Fruit fly (Drosophila melanogaster) whole organism, prepupa: Measurements from ENCODE around the gene CG12011.
A peak's percentile ranks its signal among the peaks of the same experiment; 100 is the strongest.

ENCODE experiments used
- Blimp-1 ChIP-seq: fragments of 200-800 bp; sonication (Bioruptor generic); optimal IDR thresholded peaks from 3 replicates; lab custom pipeline; 2017; ENCODE audit warnings: missing biosample characterization, missing genetic modification characterization, mild to moderate bottlenecking, moderate library complexity, missing genetic modification reagents
- CG10631 ChIP-seq: fragments of 200-800 bp; sonication (Bioruptor generic); optimal IDR thresholded peaks from 2 replicates; lab custom pipeline; 2016; ENCODE audit warnings: missing biosample characterization, missing genetic modification characterization
- CG10669 ChIP-seq: fragments of 200-800 bp; sonication (Bioruptor generic); optimal IDR thresholded peaks from 3 replicates; lab custom pipeline; 2018; ENCODE audit warnings: missing biosample characterization, mild to moderate bottlenecking, missing genetic modification characterization, moderate library complexity
- CG11294 ChIP-seq: fragments of 200-800 bp; sonication (Bioruptor generic); IDR thresholded peaks from 2 replicates; pipeline ENCODE4 v1.3.6; 2022; ENCODE audit warnings: missing biosample characterization, missing genetic modification characterization
- CG11762 ChIP-seq: fragments of 200-800 bp; sonication (Bioruptor generic); optimal IDR thresholded peaks from 3 replicates; lab custom pipeline; 2016; ENCODE audit warnings: missing biosample characterization, missing genetic modification characterization; ENCODE audit not compliant: insufficient read depth
- CG11902 ChIP-seq: fragments of 200-800 bp; sonication (Bioruptor generic); optimal IDR thresholded peaks from 3 replicates; lab custom pipeline; 2016; ENCODE audit warnings: missing biosample characterization, missing genetic modification characterization
- CG15336 ChIP-seq: fragments of 200-800 bp; sonication (Bioruptor generic); IDR thresholded peaks from 2 replicates; pipeline ENCODE4 v1.3.6; 2022; ENCODE audit warnings: missing biosample characterization, missing genetic modification characterization
- CG1621 ChIP-seq: fragments of 200-800 bp; sonication (Bioruptor generic); optimal IDR thresholded peaks from 3 replicates; lab custom pipeline; 2018; ENCODE audit warnings: missing biosample characterization, mild to moderate bottlenecking, missing genetic modification characterization
- CG16779 ChIP-seq: fragments of 200-800 bp; sonication (Bioruptor generic); optimal IDR thresholded peaks from 3 replicates; lab custom pipeline; 2017; ENCODE audit warnings: missing biosample characterization, mild to moderate bottlenecking, missing genetic modification characterization
- CG3032 ChIP-seq: fragments of 200-800 bp; optimal IDR thresholded peaks from 2 replicates; lab custom pipeline; 2019; ENCODE audit warnings: missing biosample characterization, mild to moderate bottlenecking, missing genetic modification characterization, moderate library complexity
- CG31627 ChIP-seq: fragments of 200-800 bp; sonication (Bioruptor generic); optimal IDR thresholded peaks from 3 replicates; lab custom pipeline; 2016; ENCODE audit warnings: missing biosample characterization, missing genetic modification characterization
- CG32006 ChIP-seq: fragments of 200-800 bp; sonication (Bioruptor generic); optimal IDR thresholded peaks from 3 replicates; lab custom pipeline; 2017; ENCODE audit warnings: missing biosample characterization, mild to moderate bottlenecking, missing genetic modification characterization
- CG34406 ChIP-seq: fragments of 200-800 bp; sonication (Bioruptor generic); optimal IDR thresholded peaks from 3 replicates; lab custom pipeline; 2016; ENCODE audit warnings: missing biosample characterization, missing genetic modification characterization
- CG3919 ChIP-seq: fragments of 200-800 bp; sonication (Bioruptor generic); optimal IDR thresholded peaks from 3 replicates; lab custom pipeline; 2016; ENCODE audit warnings: missing biosample characterization, missing genetic modification characterization
- CG4318 ChIP-seq: fragments of 200-800 bp; sonication (Bioruptor generic); optimal IDR thresholded peaks from 3 replicates; lab custom pipeline; 2017; ENCODE audit warnings: missing biosample characterization, mild to moderate bottlenecking, missing genetic modification characterization
- CG6163 ChIP-seq: fragments of 200-800 bp; sonication (Bioruptor generic); IDR thresholded peaks from 3 replicates; pipeline ENCODE4 v1.3.6; 2022; ENCODE audit warnings: missing biosample characterization, missing genetic modification characterization
- CG6276 ChIP-seq: fragments of 200-800 bp; sonication (Bioruptor generic); optimal IDR thresholded peaks from 2 replicates; lab custom pipeline; 2017; ENCODE audit warnings: missing biosample characterization, mild to moderate bottlenecking, missing genetic modification characterization
- CG6792 ChIP-seq: fragments of 200-800 bp; sonication (Bioruptor generic); optimal IDR thresholded peaks from 3 replicates; lab custom pipeline; 2016; ENCODE audit warnings: missing biosample characterization, missing genetic modification characterization
- CG6808 ChIP-seq: fragments of 200-800 bp; sonication (Bioruptor generic); optimal IDR thresholded peaks from 3 replicates; lab custom pipeline; 2017; ENCODE audit warnings: missing biosample characterization, missing genetic modification characterization, mild to moderate bottlenecking, moderate library complexity, missing genetic modification reagents
- CG6854 ChIP-seq: fragments of 200-800 bp; sonication (Bioruptor generic); optimal IDR thresholded peaks from 2 replicates; lab custom pipeline; 2017; ENCODE audit warnings: missing biosample characterization, mild to moderate bottlenecking, missing genetic modification characterization
- CG7368 ChIP-seq: fragments of 200-800 bp; sonication (Bioruptor generic); optimal IDR thresholded peaks from 3 replicates; lab custom pipeline; 2016; ENCODE audit warnings: missing biosample characterization, missing genetic modification characterization
- CG8119 ChIP-seq: fragments of 200-800 bp; sonication (Bioruptor generic); IDR thresholded peaks from 3 replicates; pipeline ENCODE4 v1.3.6; 2022; ENCODE audit warnings: missing biosample characterization, missing genetic modification characterization
- CG8632 ChIP-seq: fragments of 200-800 bp; sonication (Bioruptor generic); optimal IDR thresholded peaks from 3 replicates; lab custom pipeline; 2016; ENCODE audit warnings: missing biosample characterization, missing genetic modification characterization
- CG9139 ChIP-seq: fragments of 200-800 bp; sonication (Bioruptor generic); optimal IDR thresholded peaks from 3 replicates; lab custom pipeline; 2017; ENCODE audit warnings: missing biosample characterization, mild to moderate bottlenecking, missing genetic modification characterization
- Eip75B ChIP-seq: fragments of 200-800 bp; sonication (Bioruptor generic); optimal IDR thresholded peaks from 3 replicates; lab custom pipeline; 2016; ENCODE audit warnings: missing biosample characterization, missing genetic modification characterization
- Eip78C ChIP-seq: fragments of 200-800 bp; sonication (Bioruptor generic); peaks from one replicate; lab custom pipeline; 2016; ENCODE audit warnings: missing biosample characterization, missing genetic modification characterization
- Eip93F ChIP-seq: fragments of 200-800 bp; sonication (Bioruptor generic); optimal IDR thresholded peaks from 2 replicates; lab custom pipeline; 2016; ENCODE audit warnings: missing biosample characterization, mild to moderate bottlenecking, missing genetic modification characterization
- Gug ChIP-seq: fragments of 200-800 bp; sonication (Bioruptor generic); IDR thresholded peaks from 2 replicates; pipeline ENCODE4 v1.3.6; 2022; ENCODE audit warnings: missing biosample characterization, missing genetic modification characterization
- Hr38 ChIP-seq: sonication (Bioruptor generic); optimal IDR thresholded peaks from 2 replicates; lab custom pipeline; 2016; ENCODE audit warnings: missing biosample characterization, missing genetic modification characterization
- Hr39 ChIP-seq: fragments of 200-800 bp; sonication (Bioruptor generic); optimal IDR thresholded peaks from 2 replicates; lab custom pipeline; 2016; ENCODE audit warnings: missing biosample characterization, missing genetic modification characterization
- Hr4 ChIP-seq: fragments of 200-800 bp; sonication (Bioruptor generic); optimal IDR thresholded peaks from 3 replicates; lab custom pipeline; 2016; ENCODE audit warnings: missing biosample characterization, missing genetic modification characterization
- OdsH ChIP-seq: fragments of 200-800 bp; sonication (Bioruptor generic); optimal IDR thresholded peaks from 3 replicates; lab custom pipeline; 2016; ENCODE audit warnings: missing biosample characterization, missing genetic modification characterization
- Smox ChIP-seq: fragments of 200-800 bp; sonication (Bioruptor generic); optimal IDR thresholded peaks from 3 replicates; lab custom pipeline; 2016; ENCODE audit warnings: missing biosample characterization, missing genetic modification characterization
- Sox102F ChIP-seq: fragments of 200-800 bp; sonication (Bioruptor generic); optimal IDR thresholded peaks from 2 replicates; lab custom pipeline; 2016; ENCODE audit warnings: missing biosample characterization, mild to moderate bottlenecking, missing genetic modification characterization
- Sox14 ChIP-seq: fragments of 200-800 bp; sonication (Bioruptor generic); optimal IDR thresholded peaks from 3 replicates; lab custom pipeline; 2016; ENCODE audit warnings: missing biosample characterization, missing genetic modification characterization
- acj6 ChIP-seq: fragments of 200-800 bp; sonication (Bioruptor generic); optimal IDR thresholded peaks from 3 replicates; lab custom pipeline; 2016; ENCODE audit warnings: missing biosample characterization, missing genetic modification characterization
- cyc ChIP-seq: fragments of 200-800 bp; sonication (Bioruptor generic); optimal IDR thresholded peaks from 3 replicates; lab custom pipeline; 2016; ENCODE audit warnings: missing biosample characterization, missing genetic modification characterization
- eg ChIP-seq: fragments of 200-800 bp; sonication (Bioruptor generic); IDR thresholded peaks from 3 replicates; pipeline ENCODE4 v1.3.6; 2022; ENCODE audit warnings: missing biosample characterization, missing genetic modification characterization
- fd85E ChIP-seq: fragments of 200-800 bp; sonication (Bioruptor generic); optimal IDR thresholded peaks from 3 replicates; lab custom pipeline; 2016; ENCODE audit warnings: missing biosample characterization, missing genetic modification characterization
- lz ChIP-seq: fragments of 200-800 bp; sonication (Bioruptor generic); optimal IDR thresholded peaks from 3 replicates; lab custom pipeline; 2016; ENCODE audit warnings: missing biosample characterization, missing genetic modification characterization
- net ChIP-seq: fragments of 200-800 bp; sonication (Bioruptor generic); optimal IDR thresholded peaks from 3 replicates; lab custom pipeline; 2016; ENCODE audit warnings: missing biosample characterization, missing genetic modification characterization
- pdm3 ChIP-seq: fragments of 200-800 bp; sonication (Bioruptor generic); optimal IDR thresholded peaks from 3 replicates; lab custom pipeline; 2016; ENCODE audit warnings: missing biosample characterization, missing genetic modification characterization
- salr ChIP-seq, 2 experiments: fragments of 200-800 bp; sonication (Bioruptor generic); optimal IDR thresholded peaks; 3 replicates each; lab custom pipeline; 2016 to 2018; ENCODE audit warnings: missing biosample characterization in 2 of 2, missing genetic modification characterization in 2 of 2, mild to moderate bottlenecking in 1 of 2
- ss ChIP-seq, 2 experiments: fragments of 200-800 bp; sonication (Bioruptor generic); optimal IDR thresholded peaks; 2 replicates in 1 of 2; 3 replicates in 1 of 2; lab custom pipeline; 2017 to 2018; ENCODE audit warnings: mild to moderate bottlenecking in 2 of 2, missing biosample characterization in 2 of 2, missing genetic modification characterization in 2 of 2, moderate library complexity in 1 of 2
- svp ChIP-seq: fragments of 200-800 bp; sonication (Bioruptor generic); peaks from one replicate; lab custom pipeline; 2016; ENCODE audit warnings: missing biosample characterization, missing genetic modification characterization
- vri ChIP-seq: fragments of 200-800 bp; sonication (Bioruptor generic); optimal IDR thresholded peaks from 3 replicates; lab custom pipeline; 2016; ENCODE audit warnings: missing biosample characterization, mild to moderate bottlenecking, missing genetic modification characterization

Gene CG12011

dm6 chr3L:1739522-1740128 lies 45.2 kb downstream of the CG12011 start:
- TF ChIP-seq CG15336 (0 out of 2 replicates have a peak, but pooled peaks have one; percentile 15), cyc (GFP tag; lab: Kevin White, UChicago) (no peak), svp (GFP tag; lab: Kevin White, UChicago) (peak; percentile 96), CG6276 (GFP tag; lab: Kevin White, UChicago) (peak; percentile 38), Eip75B (GFP tag; lab: Kevin White, UChicago) (no peak), ss (GFP tag; optimal IDR thresholded peaks at IDR 0.05; lab: Kevin White, UChicago) (peak in 1 of 2 experiments; percentile 37), eg (GFP tag; lab: Robert Waterston, UW) (0 out of 3 replicates have a peak, but pooled peaks have one; percentile 16), vri (GFP tag; lab: Kevin White, UChicago) (peak; percentile 81), CG6163 (0 out of 3 replicates have a peak, but pooled peaks have one; percentile 14)
- TF ChIP-seq, all 60 proteins: peak for 7

DNA sequence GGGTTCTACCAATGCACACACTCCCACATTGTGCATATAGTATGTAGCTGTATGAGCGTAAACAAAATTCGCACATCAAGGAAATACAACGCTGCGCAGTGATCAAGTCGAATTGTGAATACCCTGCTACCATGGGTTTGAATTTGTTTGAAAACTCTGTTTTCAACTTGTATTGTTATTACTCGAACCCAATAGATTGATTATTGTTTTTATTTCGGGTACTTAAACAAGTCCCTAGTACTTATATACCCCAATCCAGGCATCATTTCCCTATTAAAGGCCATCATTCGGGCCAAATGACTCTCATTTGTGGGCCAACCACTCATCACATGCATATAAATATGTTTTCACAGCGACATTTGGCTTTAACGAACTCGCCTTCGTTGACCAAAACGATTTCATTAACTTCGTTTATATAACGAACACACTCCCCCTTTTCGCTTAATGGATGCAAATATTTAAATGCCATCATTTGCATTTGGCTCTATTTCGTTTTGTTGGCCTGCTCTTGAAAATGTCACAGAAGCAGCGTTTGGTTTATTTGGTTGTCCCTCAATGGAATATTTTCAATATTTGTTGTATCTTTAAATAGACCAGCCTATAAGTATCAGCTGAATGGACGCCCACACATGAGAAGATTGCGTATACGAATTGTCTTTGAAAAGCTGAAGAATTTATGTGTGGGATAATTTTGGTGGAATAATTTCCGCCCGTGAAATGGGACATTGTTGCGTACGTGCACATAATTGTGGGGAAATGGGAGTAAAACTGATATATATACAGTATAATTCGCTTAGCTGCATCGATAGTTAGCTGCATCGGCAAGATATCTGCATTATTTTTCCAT lies 45.9 kb downstream of the CG12011 start:
- peak; percentile 80 for TF ChIP-seq Hr39 (GFP tag; lab: Kevin White, UChicago)
- peak; percentile 63 for TF ChIP-seq CG32006 (GFP tag; lab: Kevin White, UChicago)
- TF ChIP-seq CG11762 (GFP tag; lab: Kevin White, UChicago): no peak
- peak in 1 of 2 experiments; percentile 28 for TF ChIP-seq salr (GFP tag; optimal IDR thresholded peaks at IDR 0.05; lab: Kevin White, UChicago)
- TF ChIP-seq svp (GFP tag; lab: Kevin White, UChicago): peak; percentile 70
- no peak for TF ChIP-seq CG1621 (tag; lab: Kevin White, UChicago)
- peak; percentile 78 for TF ChIP-seq eg (GFP tag; lab: Robert Waterston, UW)
- no peak for TF ChIP-seq CG7368
- TF ChIP-seq CG3032: peak; percentile 27
- TF ChIP-seq CG6792: peak; percentile 44
- no peak for TF ChIP-seq CG3919
- TF ChIP-seq CG11902 (GFP tag; lab: Kevin White, UChicago): no peak
- TF ChIP-seq fd85E (GFP tag; lab: Kevin White, UChicago): no peak
- peak; percentile 67 for TF ChIP-seq CG8119 (GFP tag; lab: Robert Waterston, UW)
- TF ChIP-seq CG6808: no peak
- no peak for TF ChIP-seq Eip93F
- TF ChIP-seq CG16779 (tag; lab: Kevin White, UChicago): no peak
- TF ChIP-seq lz: peak; percentile 75
- TF ChIP-seq Sox14 (GFP tag; lab: Kevin White, UChicago): peak; percentile 54
- peak; percentile 64 for TF ChIP-seq Hr4 (GFP tag; lab: Kevin White, UChicago)
- peak; percentile 50 for TF ChIP-seq Gug (GFP tag; lab: Robert Waterston, UW)
- peak; percentile 49; the same call in 1 of the 2 replicates for TF ChIP-seq CG15336
- TF ChIP-seq Hr38 (GFP tag; lab: Kevin White, UChicago): no peak
- TF ChIP-seq CG11294 (GFP tag; lab: Robert Waterston, UW): peak; percentile 56; the same call in 1 of the 2 replicates
- TF ChIP-seq Sox102F: peak; percentile 60
- no peak for TF ChIP-seq CG6276 (GFP tag; lab: Kevin White, UChicago)
- TF ChIP-seq OdsH (GFP tag; lab: Kevin White, UChicago): peak; percentile 69
- no peak for TF ChIP-seq Blimp-1
- no peak for TF ChIP-seq CG9139 (GFP tag; lab: Kevin White, UChicago)
- peak; percentile 53 for TF ChIP-seq net
- peak; percentile 63 for TF ChIP-seq pdm3 (GFP tag; lab: Kevin White, UChicago)
- TF ChIP-seq CG4318 (GFP tag; lab: Kevin White, UChicago): no peak
- peak; percentile 46 for TF ChIP-seq CG8632 (GFP tag; lab: Kevin White, UChicago)
- peak; percentile 88 for TF ChIP-seq Eip78C
- no peak for TF ChIP-seq CG10669 (GFP tag; lab: Kevin White, UChicago)
- peak; percentile 79 for TF ChIP-seq CG31627 (GFP tag; lab: Kevin White, UChicago)
- no peak for TF ChIP-seq vri (GFP tag; lab: Kevin White, UChicago)
- peak; percentile 70 for TF ChIP-seq CG6163
- no peak for TF ChIP-seq cyc (GFP tag; lab: Kevin White, UChicago)
- peak; percentile 21 for TF ChIP-seq CG10631 (GFP tag; lab: Kevin White, UChicago)
- TF ChIP-seq CG34406 (GFP tag; lab: Kevin White, UChicago): peak; percentile 33
- TF ChIP-seq acj6 (GFP tag; lab: Kevin White, UChicago): peak; percentile 45
- TF ChIP-seq CG6854: no peak
- TF ChIP-seq Smox (GFP tag; lab: Kevin White, UChicago): peak; percentile 63
